Fruit fly (Drosophila melanogaster): Measurements from ENCODE around the gene Pde9.

The Pde9 gene

DNA sequence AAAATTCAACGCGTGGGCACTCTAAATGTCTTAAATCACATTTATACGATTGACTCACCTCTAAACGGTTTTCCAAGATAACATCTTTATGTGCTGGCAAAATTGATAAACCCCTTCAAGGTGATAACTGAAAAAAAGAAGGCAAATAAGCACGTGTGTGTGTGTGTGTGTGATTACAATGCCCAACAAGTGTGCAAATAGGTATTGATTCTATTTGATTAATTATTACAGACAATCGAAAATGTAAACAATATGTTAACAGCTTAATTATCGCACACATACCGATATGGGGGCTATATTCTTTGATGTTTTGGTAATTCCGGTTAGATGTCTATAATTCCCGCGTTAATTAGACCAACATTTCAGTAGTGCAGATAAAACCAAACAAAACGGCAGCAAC is 10.6 kb downstream of the Pde9 start:
- TF ChIP-seq CTCF (optimal IDR thresholded peaks at IDR 0.05), result no peak
- TF ChIP-seq CG8478 (optimal IDR thresholded peaks at IDR 0.05), result no peak

- no peak for TF ChIP-seq CTCF (optimal IDR thresholded peaks at IDR 0.05)
- TF ChIP-seq CG8478 (optimal IDR thresholded peaks at IDR 0.05), result no peak
Observed at dm6 chrX:12869850-12870249, 27.3 kb downstream of the Pde9 start.

- TF ChIP-seq CTCF (optimal IDR thresholded peaks at IDR 0.05) (no peak), CG8478 (optimal IDR thresholded peaks at IDR 0.05) (no peak)
Observed at dm6 chrX:12868605-12869004, 28.5 kb downstream of the Pde9 start.

DNA sequence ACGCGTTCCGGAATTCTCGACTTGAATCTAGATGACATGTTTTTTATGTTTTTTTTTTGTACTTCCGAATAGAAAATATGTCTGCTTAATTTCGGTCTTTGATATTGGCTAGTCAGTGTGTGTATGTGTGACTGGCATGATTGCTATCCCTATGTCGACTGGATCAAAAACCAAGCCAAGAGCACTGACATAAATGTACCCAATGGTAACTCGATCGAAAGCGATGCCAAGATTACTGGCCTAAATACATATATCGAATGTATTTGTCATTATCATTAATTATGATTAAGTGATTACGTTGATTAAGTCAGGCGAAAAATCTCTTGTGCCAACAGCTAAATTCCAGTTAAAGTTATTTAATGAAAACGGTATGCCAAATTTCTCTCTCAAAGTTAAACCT is 39.5 kb downstream of the Pde9 start, which contains the start of gene CG4661:
Gene CG4661 (minus strand): TSS at position 101 of the 400 bp plus-strand sequence.
- TF ChIP-seq CTCF (optimal IDR thresholded peaks at IDR 0.05) (no peak), CG8478 (optimal IDR thresholded peaks at IDR 0.05) (no peak)

dm6 chrX:12841842-12842437 is 55.2 kb downstream of the Pde9 start:
- TF ChIP-seq CTCF (optimal IDR thresholded peaks at IDR 0.05) (no peak), CG8478 (optimal IDR thresholded peaks at IDR 0.05) (no peak)

DNA sequence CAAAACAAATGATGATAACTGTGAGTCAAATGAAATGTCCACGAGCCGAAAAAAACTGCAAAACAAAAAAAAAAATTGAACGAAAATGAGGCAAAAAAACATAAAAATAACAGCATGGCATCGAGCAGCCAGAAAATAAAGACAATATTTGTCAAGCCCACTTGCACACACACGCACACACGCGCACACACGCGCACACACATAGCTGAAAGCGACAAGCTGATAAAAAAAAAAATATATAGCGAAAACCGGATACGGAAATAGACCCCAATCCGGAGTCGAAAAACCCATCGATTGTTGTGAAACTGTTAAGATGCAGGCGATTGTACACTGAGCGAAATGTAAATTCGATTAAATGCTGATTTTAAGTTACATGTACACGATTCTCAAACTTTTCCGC is 57.1 kb downstream of the Pde9 start:
- no peak for TF ChIP-seq CG8478 (optimal IDR thresholded peaks at IDR 0.05)
- TF ChIP-seq CTCF (optimal IDR thresholded peaks at IDR 0.05), result no peak

DNA sequence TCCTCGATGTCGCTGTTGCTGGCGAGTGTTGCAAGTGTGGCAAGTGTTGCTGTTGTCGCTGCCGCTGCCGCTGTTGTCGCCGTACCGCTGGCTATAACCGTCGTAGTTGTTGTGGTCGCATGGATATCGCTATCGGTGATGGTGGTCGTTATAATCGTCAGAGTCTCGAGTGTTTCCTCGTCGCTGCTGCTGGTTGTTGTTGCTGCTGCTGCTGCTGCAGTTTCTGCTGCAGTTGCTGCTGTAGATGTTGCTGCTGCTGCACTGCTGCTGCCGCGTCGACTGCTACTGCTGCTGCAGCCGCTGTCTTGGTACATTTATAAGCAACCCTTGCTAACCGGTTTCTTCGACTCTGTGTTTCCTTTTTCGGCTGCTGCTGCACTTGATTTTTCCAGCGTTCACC is 65.8 kb downstream of the Pde9 start:
- no peak for TF ChIP-seq CG8478 (optimal IDR thresholded peaks at IDR 0.05)
- no peak for TF ChIP-seq CTCF (optimal IDR thresholded peaks at IDR 0.05)

- TF ChIP-seq CTCF (optimal IDR thresholded peaks at IDR 0.05) (no peak), CG8478 (optimal IDR thresholded peaks at IDR 0.05) (no peak)
Observed at dm6 chrX:12821556-12821955, 75.6 kb downstream of the Pde9 start.

- no peak for TF ChIP-seq CG8478 (optimal IDR thresholded peaks at IDR 0.05)
- no peak for TF ChIP-seq CTCF (optimal IDR thresholded peaks at IDR 0.05)
Observed at dm6 chrX:12801357-12801756, 95.8 kb downstream of the Pde9 start, which contains the start of gene Nep6. Gene Nep6, plus strand, starts transcription at chrX:12801661.

DNA sequence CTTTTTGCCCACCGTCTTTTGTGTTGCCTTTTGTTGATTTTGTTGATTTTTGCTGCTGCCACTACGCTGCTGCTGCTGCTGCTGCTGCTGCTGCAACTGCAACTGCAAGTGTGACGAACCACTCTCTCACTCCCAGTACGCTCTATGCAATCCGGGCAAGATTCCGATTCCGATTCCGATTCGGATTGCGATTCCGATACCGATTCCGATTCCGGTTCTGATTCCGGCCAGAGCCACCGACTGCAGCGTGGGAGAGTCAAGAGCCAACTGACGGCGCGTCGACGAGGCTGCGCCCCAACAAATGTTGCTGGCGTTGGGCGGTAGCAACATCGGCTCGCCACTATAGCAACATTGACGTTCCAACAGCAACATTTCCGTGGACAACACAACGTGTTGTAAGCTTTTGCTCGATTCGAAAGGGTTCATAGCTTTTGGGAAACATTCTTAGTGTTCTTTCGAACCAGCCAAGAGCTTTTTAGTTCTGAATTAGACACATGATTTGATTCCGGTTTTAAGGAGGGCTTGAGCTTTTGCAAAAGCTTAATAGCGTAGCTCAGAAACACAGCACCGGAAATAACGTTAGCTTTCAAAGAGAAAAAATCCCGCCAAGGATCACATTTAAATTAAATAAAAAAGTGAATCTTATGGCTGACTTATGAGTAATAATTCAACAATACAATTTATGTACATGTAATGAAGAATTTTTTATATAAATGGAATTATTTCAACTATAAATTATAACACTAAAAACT is 112.3 kb downstream of the Pde9 start, which contains the start of gene CG32647:
Gene CG32647 (minus strand): TSS at position 269 of the 752 bp plus-strand sequence.
- TF ChIP-seq CG8478 (optimal IDR thresholded peaks at IDR 0.05) (no peak), CTCF (optimal IDR thresholded peaks at IDR 0.05) (no peak)

DNA sequence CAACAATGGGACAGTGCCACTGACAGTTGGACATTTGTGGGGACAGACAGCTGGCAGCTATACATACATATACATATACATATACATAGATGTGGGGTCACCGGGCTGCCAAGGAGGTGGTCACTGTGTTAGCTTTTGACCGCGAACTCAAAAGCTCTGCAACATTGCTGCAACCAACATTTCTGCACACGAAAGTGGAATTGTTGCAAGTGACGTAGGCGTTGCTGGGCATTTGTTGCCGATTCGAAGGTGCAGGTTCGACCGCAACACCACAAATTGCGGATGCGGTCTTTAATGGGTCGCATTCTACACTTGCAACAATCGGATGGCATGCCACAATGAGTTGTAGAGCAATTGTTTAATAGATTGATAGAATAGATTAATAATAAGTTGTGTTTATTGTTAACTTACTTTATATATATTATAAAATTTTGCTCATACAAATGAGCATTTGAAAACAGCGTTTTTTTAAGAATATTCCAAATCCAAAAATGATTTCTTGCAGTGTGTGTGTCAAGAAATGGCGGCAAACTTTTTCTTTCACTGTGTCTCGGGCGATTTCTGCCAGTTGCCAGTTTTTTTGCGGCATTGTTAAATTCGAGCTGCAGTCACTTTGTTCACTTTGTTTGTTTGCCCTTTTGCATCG is 119.2 kb downstream of the Pde9 start:
- no peak for TF ChIP-seq CTCF (optimal IDR thresholded peaks at IDR 0.05)
- TF ChIP-seq CG8478 (optimal IDR thresholded peaks at IDR 0.05), result no peak

dm6 chrX:12777195-12777594 is 119.9 kb downstream of the Pde9 start:
- no peak for TF ChIP-seq CTCF (optimal IDR thresholded peaks at IDR 0.05)
- no peak for TF ChIP-seq CG8478 (optimal IDR thresholded peaks at IDR 0.05)

dm6 chrX:12766286-12766685 is 130.8 kb downstream of the Pde9 start:
- no peak for TF ChIP-seq CG8478 (optimal IDR thresholded peaks at IDR 0.05)
- no peak for TF ChIP-seq CTCF (optimal IDR thresholded peaks at IDR 0.05)

DNA sequence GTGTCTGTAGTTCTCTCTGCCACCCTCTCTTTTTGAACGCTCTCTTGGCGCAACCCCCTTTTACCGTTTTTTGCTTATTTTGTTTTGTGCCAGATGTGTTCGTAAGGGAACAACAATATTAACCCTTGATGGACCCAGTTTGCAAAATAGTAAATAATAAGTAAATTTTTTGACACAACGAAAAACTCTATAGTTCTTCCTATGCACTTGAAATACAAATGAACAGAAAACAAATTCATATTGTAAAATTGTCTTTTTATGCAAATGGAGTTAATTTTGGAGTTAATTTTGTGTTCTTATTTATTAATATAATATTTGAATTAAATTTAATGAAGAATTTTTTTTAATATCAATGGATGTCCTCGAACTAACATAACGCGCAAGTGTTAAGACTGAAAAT is 131.4 kb downstream of the Pde9 start:
- no peak for TF ChIP-seq CG8478 (optimal IDR thresholded peaks at IDR 0.05)
- TF ChIP-seq CTCF (optimal IDR thresholded peaks at IDR 0.05), result no peak

dm6 chrX:12765076-12765475 is 132.1 kb downstream of the Pde9 start, which contains the start of gene Agpat1:
Gene Agpat1, plus strand, starts transcription at chrX:12765266.
- TF ChIP-seq CTCF (optimal IDR thresholded peaks at IDR 0.05), result no peak
- no peak for TF ChIP-seq CG8478 (optimal IDR thresholded peaks at IDR 0.05)

DNA sequence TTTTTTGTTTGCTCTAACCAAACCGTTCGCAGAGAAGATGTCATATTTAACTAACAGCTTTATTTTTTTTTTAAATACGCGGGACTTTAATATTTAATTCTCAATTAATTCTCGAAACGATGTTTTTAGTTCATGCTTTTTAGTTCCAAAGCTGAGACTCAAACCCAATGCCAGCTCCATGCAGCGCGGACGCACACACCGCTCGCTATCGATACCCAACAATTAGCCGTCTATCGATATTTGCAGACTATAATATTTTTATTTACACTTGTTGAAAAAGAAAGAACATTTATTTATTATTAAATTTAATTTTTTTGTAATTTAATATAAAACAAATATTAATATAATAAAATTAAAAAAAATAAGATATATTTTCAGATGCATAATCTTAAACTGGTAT is 132.5 kb downstream of the Pde9 start:
- TF ChIP-seq CTCF (optimal IDR thresholded peaks at IDR 0.05), result peak in 1 of 2 experiments; percentile 4
- TF ChIP-seq CG8478 (optimal IDR thresholded peaks at IDR 0.05), result no peak

All from S2 (cell line).